Worm (Caenorhabditis elegans): ENCODE measurements around the gene eat-17.

eat-17 gene

ce11 chrX:16388362-16388761, 28.3 kb downstream of the eat-17 start:
- TF ChIP-seq B0035.1 (tag; optimal IDR thresholded peaks at IDR 0.05) = no peak
- no peak for TF ChIP-seq madf-3 (GFP tag; IDR thresholded peaks at IDR 0.05)
- no peak for TF ChIP-seq lin-26 (GFP tag; IDR thresholded peaks at IDR 0.05)
- TF ChIP-seq rec-8 (tag; optimal IDR thresholded peaks at IDR 0.05) = no peak

ce11 chrX:16387690-16388361, 28.8 kb downstream of the eat-17 start:
- TF ChIP-seq F52B5.7 (tag; optimal IDR thresholded peaks at IDR 0.05) (no peak), tbx-9 (tag; optimal IDR thresholded peaks at IDR 0.05; ENCODE audit: borderline replicate concordance) (no peak), zfh-2 (GFP tag; conservative IDR thresholded peaks at IDR 0.05) (peak; percentile 70), hlh-26 (GFP tag; conservative IDR thresholded peaks at IDR 0.05) (no peak), snpc-1.1 (tag; optimal IDR thresholded peaks at IDR 0.05; ENCODE audit: insufficient read depth) (no peak), hmg-20 (GFP tag; IDR thresholded peaks at IDR 0.05) (no peak)

DNA sequence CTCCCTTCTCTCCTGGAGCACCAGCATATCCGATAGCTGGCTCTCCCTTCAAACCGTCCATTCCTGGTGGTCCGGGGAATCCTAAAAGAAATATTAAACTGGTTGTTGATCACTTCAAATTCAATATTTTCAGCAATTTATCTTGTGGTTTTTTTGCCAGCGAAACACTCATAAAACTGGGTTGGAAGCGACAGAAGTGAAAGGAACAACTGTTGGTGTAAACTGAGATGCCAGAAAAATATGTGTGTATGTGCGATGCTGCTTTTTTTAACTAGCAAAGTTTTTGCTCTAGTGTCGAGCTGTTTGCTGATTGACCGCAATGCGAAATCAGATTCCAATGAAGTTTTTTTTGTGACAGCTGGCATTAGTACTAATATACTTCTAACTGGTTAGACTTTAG, 29.4 kb downstream of the eat-17 start:
- TF ChIP-seq pbrm-1 (GFP tag; IDR thresholded peaks at IDR 0.05) = no peak
- no peak for TF ChIP-seq Y67H2A.10 (GFP tag; conservative IDR thresholded peaks at IDR 0.05)
- TF ChIP-seq chd-7 (tag; optimal IDR thresholded peaks at IDR 0.05) = no peak
- TF ChIP-seq nfya-2 (GFP tag; IDR thresholded peaks at IDR 0.05) = no peak
- no peak for TF ChIP-seq B0019.2 (GFP tag; conservative IDR thresholded peaks at IDR 0.05)

ce11 chrX:16384010-16384409, 32.6 kb downstream of the eat-17 start:
- TF ChIP-seq rec-8 (tag; optimal IDR thresholded peaks at IDR 0.05) (no peak), ets-4 (GFP tag; optimal IDR thresholded peaks at IDR 0.05) (no peak), efl-1 (GFP tag; optimal IDR thresholded peaks at IDR 0.05) (no peak), C06A6.2 (GFP tag; conservative IDR thresholded peaks at IDR 0.05) (no peak), Y53F4B.3 (GFP tag; IDR thresholded peaks at IDR 0.05) (no peak), nhr-120 (GFP tag; IDR thresholded peaks at IDR 0.05) (no peak), F52B5.7 (tag; optimal IDR thresholded peaks at IDR 0.05) (no peak), egrh-3 (GFP tag; IDR thresholded peaks at IDR 0.05) (peak; percentile 33; the same call in 1 of the 2 replicates), snpc-3.4 (tag; optimal IDR thresholded peaks at IDR 0.05) (no peak), mcd-1 (GFP tag; IDR thresholded peaks at IDR 0.05) (0 out of 2 replicates have a peak, but pooled peaks have one; percentile 23), lin-40 (tag; optimal IDR thresholded peaks at IDR 0.05) (no peak), cebp-1 (GFP tag; IDR thresholded peaks at IDR 0.05) (no peak), cebp-1 (tag; optimal IDR thresholded peaks at IDR 0.05) (no peak), zfh-2 (GFP tag; conservative IDR thresholded peaks at IDR 0.05) (peak; percentile 59; the same call in 1 of the 2 replicates), ceh-27 (GFP tag; optimal IDR thresholded peaks at IDR 0.05) (no peak), K11D2.4 (GFP tag; IDR thresholded peaks at IDR 0.05) (no peak), snpc-4 (GFP tag; optimal IDR thresholded peaks at IDR 0.05) (no peak), snpc-4 (tag; optimal IDR thresholded peaks at IDR 0.05) (no peak), nhr-90 (tag; optimal IDR thresholded peaks at IDR 0.05) (no peak)

- no peak for TF ChIP-seq athp-1 (tag; optimal IDR thresholded peaks at IDR 0.05)
- TF ChIP-seq dox-1 (GFP tag; IDR thresholded peaks at IDR 0.05) = 0 out of 2 replicates have a peak, but pooled peaks have one; percentile 40
- peak; percentile 5; the same call in 1 of the 2 replicates for TF ChIP-seq egrh-3 (GFP tag; IDR thresholded peaks at IDR 0.05)
- 0 out of 2 replicates have a peak, but pooled peaks have one; percentile 15 for TF ChIP-seq D2030.7 (GFP tag; IDR thresholded peaks at IDR 0.05)
- no peak for TF ChIP-seq Y67H2A.10 (GFP tag; conservative IDR thresholded peaks at IDR 0.05)
- peak; percentile 59 for TF ChIP-seq zfh-2 (GFP tag; conservative IDR thresholded peaks at IDR 0.05)
- 0 out of 2 replicates have a peak, but pooled peaks have one; percentile 6 for TF ChIP-seq ceh-58 (GFP tag; IDR thresholded peaks at IDR 0.05)
Observed at ce11 chrX:16383084-16383483, 33.6 kb downstream of the eat-17 start.
